Worm (Caenorhabditis elegans) whole organism, late embryonic: ENCODE measurements around the gene lat-1.

Source experiments
- ama-1 ChIP-seq: fragments of 150-350 bp; optimal IDR thresholded peaks from 2 replicates; lab custom pipeline; 2014
- ceh-30 ChIP-seq: fragments of 150-350 bp; optimal IDR thresholded peaks from 2 replicates; lab custom pipeline; 2014; ENCODE audit warnings: missing biosample characterization, missing genetic modification characterization
- elt-2 ChIP-seq: sonication (generic microtip); optimal IDR thresholded peaks from 2 replicates; lab custom pipeline; 2016; ENCODE audit warnings: missing genetic modification reagents, missing genetic modification characterization, missing compliant biosample characterization
- lin-11 ChIP-seq: fragments of 200-800 bp; sonication (Bioruptor generic); optimal IDR thresholded peaks from 2 replicates; lab custom pipeline; 2018; ENCODE audit warnings: mild to moderate bottlenecking, missing genetic modification characterization, missing compliant biosample characterization
- odd-2 ChIP-seq: sonication (generic microtip); optimal IDR thresholded peaks from 2 replicates; lab custom pipeline; 2017; ENCODE audit warnings: antibody characterized with exemption, mild to moderate bottlenecking, missing genetic modification characterization, missing compliant biosample characterization
- tbx-2 ChIP-seq: sonication (generic microtip); optimal IDR thresholded peaks from 2 replicates; lab custom pipeline; 2016; ENCODE audit warnings: missing genetic modification characterization, missing compliant biosample characterization
- unc-86 ChIP-seq: sonication (generic microtip); optimal IDR thresholded peaks from 2 replicates; lab custom pipeline; 2016; ENCODE audit warnings: missing genetic modification characterization, missing compliant biosample characterization

DNA sequence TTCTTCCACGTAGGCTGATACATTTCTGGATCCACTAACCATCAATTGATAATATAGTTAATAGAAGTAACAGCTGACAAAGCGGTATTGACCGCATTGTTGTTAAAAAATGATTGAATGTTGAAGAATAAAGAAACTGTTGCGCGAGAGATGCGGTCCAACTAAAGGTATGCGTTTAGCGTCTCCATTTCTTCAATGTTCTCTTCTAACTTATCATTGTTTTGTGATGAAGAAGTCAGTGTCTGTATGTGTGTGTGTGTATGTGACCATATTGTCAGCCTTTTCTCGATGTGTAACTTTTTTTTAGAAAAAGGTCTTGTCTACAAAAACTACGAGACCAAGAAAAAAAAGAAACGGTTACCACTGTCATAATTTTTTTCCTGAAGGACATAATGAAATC, 29.8 kb downstream of the lat-1 start, which contains the start of gene B0457.2:
- TF ChIP-seq odd-2 (tag; lab: Kevin White, UChicago) (no peak), ama-1 (lab: Kevin White, UChicago) (no peak), ceh-30 (tag; lab: Kevin White, UChicago) (no peak), elt-2 (tag; lab: Kevin White, UChicago) (no peak), unc-86 (tag; lab: Kevin White, UChicago) (no peak), lin-11 (tag; lab: Kevin White, UChicago) (no peak), tbx-2 (tag; lab: Kevin White, UChicago) (no peak)
